Worm (Caenorhabditis elegans) whole organism, L2 larva: ENCODE results near the gene tmem-258.
A peak's percentile ranks its signal among the peaks of the same experiment; 100 is the strongest.

Experiments
- C34F6.9 ChIP-seq: fragments of 150-350 bp; optimal IDR thresholded peaks from 2 replicates; lab custom pipeline; 2014; ENCODE audit warnings: missing biosample characterization, missing genetic modification characterization
- R02D3.7 ChIP-seq: fragments of 150-350 bp; optimal IDR thresholded peaks from 2 replicates; lab custom pipeline; 2014; ENCODE audit warnings: missing biosample characterization, missing genetic modification characterization
- ZK546.5 ChIP-seq: sonication (generic microtip); optimal IDR thresholded peaks from 2 replicates; lab custom pipeline; 2017; ENCODE audit warnings: missing biosample characterization, missing genetic modification characterization
- aly-2 ChIP-seq: fragments of 150-350 bp; optimal IDR thresholded peaks from 2 replicates; lab custom pipeline; 2014; ENCODE audit warnings: missing biosample characterization, missing genetic modification characterization
- ceh-82 ChIP-seq: fragments of 150-350 bp; optimal IDR thresholded peaks from 2 replicates; lab custom pipeline; 2014; ENCODE audit warnings: missing biosample characterization, missing genetic modification characterization
- crh-2 ChIP-seq: sonication (generic microtip); optimal IDR thresholded peaks from 2 replicates; lab custom pipeline; 2017; ENCODE audit warnings: missing biosample characterization, missing genetic modification characterization
- egl-27 ChIP-seq: sonication (generic microtip); optimal IDR thresholded peaks from 3 replicates; lab custom pipeline; 2017; ENCODE audit warnings: missing biosample characterization, missing genetic modification reagents, missing genetic modification characterization
- fos-1 ChIP-seq: fragments of 150-350 bp; optimal IDR thresholded peaks from 2 replicates; lab custom pipeline; 2014; ENCODE audit warnings: missing biosample characterization, missing genetic modification characterization
- gmeb-1 ChIP-seq: fragments of 150-350 bp; optimal IDR thresholded peaks from 2 replicates; lab custom pipeline; 2014; ENCODE audit warnings: missing biosample characterization, missing genetic modification characterization
- lin-11 ChIP-seq: fragments of 150-350 bp; sonication (generic microtip); optimal IDR thresholded peaks from 2 replicates; lab custom pipeline; 2014; ENCODE audit warnings: missing biosample characterization, missing genetic modification characterization, inconsistent platforms, mixed read lengths
- lin-13 ChIP-seq: fragments of 150-350 bp; optimal IDR thresholded peaks from 2 replicates; lab custom pipeline; 2014; ENCODE audit warnings: missing biosample characterization, missing genetic modification reagents, missing genetic modification characterization
- lin-39 ChIP-seq: fragments of 150-350 bp; optimal IDR thresholded peaks from 2 replicates; lab custom pipeline; 2014; ENCODE audit warnings: missing biosample characterization, missing genetic modification reagents, missing genetic modification characterization
- mab-5 ChIP-seq: fragments of 150-350 bp; optimal IDR thresholded peaks from 2 replicates; lab custom pipeline; 2014; ENCODE audit warnings: missing biosample characterization, missing genetic modification characterization
- mdl-1 ChIP-seq, 2 experiments: fragments of 150-350 bp in 1 of 2; sonication (generic microtip) in 1 of 2; optimal IDR thresholded peaks; 2 replicates each; lab custom pipeline; 2017; ENCODE audit warnings: missing biosample characterization in 2 of 2, missing genetic modification characterization in 2 of 2
- nhr-10 ChIP-seq: sonication (generic microtip); optimal IDR thresholded peaks from 2 replicates; lab custom pipeline; 2017; ENCODE audit warnings: missing biosample characterization, missing genetic modification characterization
- nhr-11 ChIP-seq: fragments of 150-350 bp; optimal IDR thresholded peaks from 2 replicates; lab custom pipeline; 2014; ENCODE audit warnings: missing biosample characterization, missing genetic modification characterization
- nhr-129 ChIP-seq: fragments of 150-350 bp; optimal IDR thresholded peaks from 2 replicates; lab custom pipeline; 2014; ENCODE audit warnings: missing biosample characterization, missing genetic modification characterization
- nhr-21 ChIP-seq: fragments of 150-350 bp; optimal IDR thresholded peaks from 2 replicates; lab custom pipeline; 2014; ENCODE audit warnings: missing biosample characterization, missing genetic modification characterization
- nhr-25 ChIP-seq: fragments of 150-350 bp; sonication (generic microtip); optimal IDR thresholded peaks from 3 replicates; lab custom pipeline; 2014; ENCODE audit warnings: missing biosample characterization, missing genetic modification characterization
- nhr-6 ChIP-seq: fragments of 150-350 bp; optimal IDR thresholded peaks from 2 replicates; lab custom pipeline; 2014; ENCODE audit warnings: missing biosample characterization, missing genetic modification characterization
- nhr-77 ChIP-seq: fragments of 150-350 bp; optimal IDR thresholded peaks from 2 replicates; lab custom pipeline; 2014; ENCODE audit warnings: missing biosample characterization, missing genetic modification characterization
- sem-4 ChIP-seq: fragments of 150-350 bp; optimal IDR thresholded peaks from 2 replicates; lab custom pipeline; 2014; ENCODE audit warnings: missing biosample characterization, missing genetic modification reagents, missing genetic modification characterization
- skn-1 ChIP-seq: sonication (generic microtip); optimal IDR thresholded peaks from 2 replicates; lab custom pipeline; 2017; ENCODE audit warnings: missing biosample characterization, missing genetic modification characterization
- sma-3 ChIP-seq: sonication (generic microtip); optimal IDR thresholded peaks from 2 replicates; lab custom pipeline; 2016; ENCODE audit warnings: missing genetic modification reagents, missing genetic modification characterization, missing compliant biosample characterization
- sma-9 ChIP-seq, 2 experiments: fragments of 150-350 bp in 1 of 2; sonication (generic microtip) in 1 of 2; optimal IDR thresholded peaks; 2 replicates each; lab custom pipeline; 2014 to 2016; ENCODE audit warnings: missing genetic modification characterization in 2 of 2, mild to moderate bottlenecking in 1 of 2, missing biosample characterization in 1 of 2, missing compliant biosample characterization in 1 of 2, missing genetic modification reagents in 1 of 2, moderate library complexity in 1 of 2
- snpc-4 ChIP-seq: fragments of 150-350 bp; optimal IDR thresholded peaks from 2 replicates; lab custom pipeline; 2014; ENCODE audit warnings: missing biosample characterization, missing genetic modification characterization
- unc-62 ChIP-seq: fragments of 150-350 bp; optimal IDR thresholded peaks from 2 replicates; lab custom pipeline; 2014; ENCODE audit warnings: missing biosample characterization, missing genetic modification reagents, missing genetic modification characterization
- zag-1 ChIP-seq: fragments of 150-350 bp; optimal IDR thresholded peaks from 2 replicates; lab custom pipeline; 2014; ENCODE audit warnings: missing biosample characterization, missing genetic modification characterization
- ztf-11 ChIP-seq: sonication (generic microtip); optimal IDR thresholded peaks from 2 replicates; lab custom pipeline; 2017; ENCODE audit warnings: missing biosample characterization, missing genetic modification characterization
- ztf-4 ChIP-seq: fragments of 150-350 bp; optimal IDR thresholded peaks from 2 replicates; lab custom pipeline; 2014; ENCODE audit warnings: missing biosample characterization, missing genetic modification characterization

The tmem-258 gene

DNA sequence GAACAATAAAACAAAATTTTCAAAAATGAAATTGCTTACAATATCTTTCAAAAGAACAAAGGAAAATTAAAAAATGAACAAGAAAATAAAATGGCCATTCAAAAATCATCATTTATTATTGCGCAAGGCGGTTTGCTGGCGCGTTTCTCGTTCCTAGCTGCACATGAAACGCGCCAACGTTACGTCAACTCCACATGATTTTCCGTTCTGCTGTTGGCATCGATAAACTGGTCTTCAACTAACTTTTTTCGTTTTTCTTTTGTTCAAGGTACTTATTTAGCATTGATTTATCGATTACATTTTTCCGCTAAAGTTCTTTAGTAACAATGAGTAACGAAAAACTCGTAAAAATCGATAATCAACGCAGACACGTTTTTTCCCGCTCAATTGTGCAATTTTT, 2.6 kb upstream of the tmem-258 start, which contains the start of the genes Y57E12AL.6 and Y57E12AL.1 (continued):
- TF ChIP-seq egl-27 (tag; lab: Kevin White, UChicago): peak; percentile 49
- peak; percentile 37 for TF ChIP-seq mab-5 (tag; lab: Kevin White, UChicago)
- TF ChIP-seq C34F6.9 (tag; lab: Kevin White, UChicago): peak; percentile 93
- TF ChIP-seq mdl-1 (tag; optimal IDR thresholded peaks at IDR 0.05; lab: Kevin White, UChicago): peak in 1 of 2 experiments; percentile 31
- TF ChIP-seq gmeb-1 (tag; lab: Kevin White, UChicago): peak; percentile 86
- peak; percentile 75 for TF ChIP-seq nhr-6
- no peak for TF ChIP-seq unc-62 (GFP tag; lab: Kevin White, UChicago)
- peak; percentile 73 for TF ChIP-seq lin-13 (GFP tag; lab: Kevin White, UChicago)
- TF ChIP-seq nhr-77: no peak
- TF ChIP-seq ztf-4: peak; percentile 77
- peak; percentile 7 for TF ChIP-seq R02D3.7 (tag; lab: Kevin White, UChicago)
- no peak for TF ChIP-seq nhr-11 (tag; lab: Kevin White, UChicago)
- peak; percentile 51 for TF ChIP-seq fos-1 (tag; lab: Kevin White, UChicago)
- peak; percentile 79 for TF ChIP-seq sem-4 (tag; lab: Kevin White, UChicago)

DNA sequence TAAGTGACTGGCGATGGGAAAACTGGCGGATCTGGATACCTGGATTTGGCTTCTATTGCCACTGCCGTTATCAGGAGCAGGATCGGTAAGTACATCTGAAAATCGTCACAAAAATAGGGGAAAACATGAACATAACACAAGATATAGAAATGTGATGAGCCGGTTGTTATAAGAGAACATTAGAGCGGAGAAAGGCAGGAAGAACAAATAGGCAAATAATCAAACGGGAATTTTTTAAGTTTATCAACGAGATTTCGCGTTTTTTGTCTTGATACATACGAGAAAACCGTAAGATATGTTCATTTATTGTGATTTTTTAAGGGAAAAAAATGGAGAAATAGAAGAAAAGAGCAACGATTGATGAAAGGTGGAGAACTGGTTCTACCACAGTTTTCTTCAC, 2.3 kb downstream of the tmem-258 start, which contains the start of gene Y57E12AR.1:
TSS of gene Y57E12AR.1 (minus strand) at position 101 of the 400 bp plus-strand sequence.
- TF ChIP-seq ztf-11 (tag; lab: Kevin White, UChicago) (no peak), ceh-82 (no peak), R02D3.7 (tag; lab: Kevin White, UChicago) (no peak), mdl-1 (tag; optimal IDR thresholded peaks at IDR 0.05; lab: Kevin White, UChicago) (no peak)
- TF ChIP-seq, all 48 proteins: peak for 0

DNA sequence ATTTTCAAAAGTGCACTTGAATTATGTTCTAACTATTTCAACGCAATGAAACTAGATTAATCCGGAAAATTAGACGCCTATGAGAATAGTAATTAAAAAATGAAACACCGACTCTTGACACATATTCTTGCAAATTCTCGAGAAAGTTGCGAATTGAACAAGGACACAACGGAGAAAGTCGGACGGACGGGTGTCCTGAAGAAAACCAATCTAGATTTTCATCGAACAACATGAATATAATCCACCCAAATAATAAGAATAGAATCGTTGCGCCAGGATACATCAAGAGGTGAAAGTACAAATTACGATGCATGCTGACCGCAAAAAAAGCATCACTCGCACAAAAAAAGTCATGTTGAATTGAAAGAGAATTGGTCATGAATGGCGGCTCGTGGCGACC, 5.9 kb downstream of the tmem-258 start:
- no peak for TF ChIP-seq C34F6.9 (tag; lab: Kevin White, UChicago)
- TF ChIP-seq sma-3 (GFP tag; lab: Kevin White, UChicago): no peak
- TF ChIP-seq R02D3.7 (tag; lab: Kevin White, UChicago): no peak
- no peak for TF ChIP-seq zag-1
- no peak for TF ChIP-seq nhr-10 (tag; lab: Kevin White, UChicago)
- no peak for TF ChIP-seq nhr-25
- TF ChIP-seq nhr-21 (tag; lab: Kevin White, UChicago): no peak
- no peak for TF ChIP-seq crh-2
- TF ChIP-seq snpc-4: no peak

DNA sequence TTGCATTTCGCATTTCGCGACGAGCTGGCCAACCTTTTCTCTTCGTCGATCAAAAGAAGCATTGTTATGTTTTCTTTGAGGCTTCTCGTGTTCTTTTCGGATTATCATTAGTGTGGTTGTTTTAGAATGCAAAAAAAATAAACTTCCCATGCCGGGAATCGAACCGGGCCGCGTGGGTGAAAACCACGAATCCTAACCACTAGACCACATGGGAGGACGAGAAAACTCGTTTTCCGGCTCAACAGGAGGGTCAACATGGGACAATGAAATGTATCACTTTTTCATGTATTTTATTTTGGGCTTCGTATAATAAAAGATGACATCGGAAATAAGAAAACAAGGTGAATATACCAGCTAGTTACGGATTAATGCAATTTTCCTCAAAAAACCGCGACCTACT, 6.6 kb downstream of the tmem-258 start:
- TF ChIP-seq lin-11 (tag; lab: Kevin White, UChicago) (no peak), skn-1 (tag; lab: Kevin White, UChicago) (no peak), nhr-129 (no peak), aly-2 (tag; lab: Kevin White, UChicago) (no peak), nhr-25 (no peak), lin-39 (tag; lab: Kevin White, UChicago) (no peak), gmeb-1 (tag; lab: Kevin White, UChicago) (no peak), sma-3 (GFP tag; lab: Kevin White, UChicago) (no peak), unc-62 (GFP tag; lab: Kevin White, UChicago) (no peak), sem-4 (tag; lab: Kevin White, UChicago) (no peak), nhr-6 (no peak), sma-9 (GFP tag; optimal IDR thresholded peaks at IDR 0.05; lab: Kevin White, UChicago) (no peak), sma-9 (tag; optimal IDR thresholded peaks at IDR 0.05; lab: Kevin White, UChicago) (no peak)

DNA sequence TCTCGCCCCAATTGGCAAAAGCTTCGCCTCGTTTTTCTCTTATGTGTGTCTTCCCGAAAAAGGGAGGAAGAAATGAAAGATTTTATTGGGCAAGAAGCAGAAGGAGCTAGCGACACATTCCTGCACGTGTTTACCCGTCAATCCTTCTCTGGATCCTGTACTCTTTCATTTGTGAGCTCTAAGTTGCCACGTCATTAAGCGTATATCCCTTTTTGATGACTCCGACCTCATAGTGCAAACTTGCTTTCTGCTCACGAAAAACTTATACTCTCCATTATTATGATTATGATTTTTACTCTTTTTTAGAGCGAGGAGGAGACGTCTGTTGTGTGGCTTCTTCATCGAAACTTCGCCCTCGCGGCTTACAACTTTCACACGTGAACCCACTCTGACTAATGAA, 9.3 kb downstream of the tmem-258 start, which contains the start of gene F27B10.1:
TSS of gene F27B10.1 (plus strand) at position 301 of the 400 bp plus-strand sequence.
- TF ChIP-seq crh-2 (peak; percentile 41), lin-13 (GFP tag; lab: Kevin White, UChicago) (no peak)

DNA sequence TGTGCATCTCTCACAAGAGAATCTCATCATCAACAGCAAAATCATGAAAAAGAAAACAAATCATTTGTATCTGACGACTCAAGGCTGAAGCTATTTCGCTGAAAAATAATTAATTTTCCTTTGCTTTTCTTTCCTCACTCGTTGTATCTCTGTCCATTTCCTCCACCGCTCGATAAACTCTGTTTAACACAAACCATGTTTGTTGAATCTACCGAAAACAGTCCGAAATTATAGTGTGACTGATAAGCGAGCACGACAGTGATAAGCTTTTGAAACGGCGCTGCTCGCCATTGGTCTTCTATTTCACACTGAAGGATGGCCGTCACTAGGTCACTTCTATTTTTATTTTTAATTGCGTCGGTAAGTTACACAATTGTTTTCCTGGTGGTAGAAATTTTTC, 12.7 kb downstream of the tmem-258 start, which contains the start of gene npa-1:
TSS of gene npa-1 (plus strand) at position 142 of the 400 bp plus-strand sequence.
- TF ChIP-seq ZK546.5 (tag; lab: Kevin White, UChicago) (no peak), lin-39 (tag; lab: Kevin White, UChicago) (no peak), nhr-129 (no peak), fos-1 (tag; lab: Kevin White, UChicago) (peak; percentile 30)
